Fruit fly (Drosophila melanogaster): ENCODE data around the gene CG5676.
A peak's percentile ranks its signal among the peaks of the same experiment; 100 is the strongest.

The CG5676 gene

DNA sequence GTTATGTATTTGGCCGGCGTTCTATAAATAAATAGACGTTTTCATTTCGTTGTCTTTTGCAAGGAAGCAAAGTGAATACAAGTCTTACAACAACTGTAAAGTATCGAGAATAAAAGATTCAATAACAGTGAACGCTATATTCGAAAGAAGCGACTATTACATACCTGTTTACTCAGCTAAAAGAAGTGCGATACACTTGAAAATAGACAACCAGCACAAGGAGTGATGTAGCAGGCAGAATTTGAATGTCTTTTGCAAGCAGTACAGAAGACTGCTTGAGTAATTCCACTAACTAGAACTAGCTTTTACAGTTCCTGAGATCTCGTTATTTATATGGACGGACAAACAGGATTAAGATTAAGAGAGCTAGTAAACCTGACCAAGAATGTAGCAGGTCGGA is 42.6 kb upstream of the CG5676 start (continued):
- TF ChIP-seq Ets97D (GFP tag; optimal IDR thresholded peaks at IDR 0.05) (peak; percentile 49), HLH4C (GFP tag; IDR thresholded peaks at IDR 0.05; ENCODE audit: partially characterized antibody) (peak; percentile 79), stwl (tag; optimal IDR thresholded peaks at IDR 0.05) (peak; percentile 92), CG13424 (tag; optimal IDR thresholded peaks at IDR 0.05) (no peak), Med (GFP tag) (peak; percentile 81), zen (tag; optimal IDR thresholded peaks at IDR 0.05) (peak; percentile 38), hb (GFP tag; IDR thresholded peaks at IDR 0.05; ENCODE audit: partially characterized antibody) (peak; percentile 88; the same call in 2 of the 3 replicates), NC2β (GFP tag; optimal IDR thresholded peaks at IDR 0.05) (peak; percentile 23), CG9727 (GFP tag; optimal IDR thresholded peaks at IDR 0.05) (no peak), luna (GFP tag; optimal IDR thresholded peaks at IDR 0.05) (peak; percentile 28), CG7839 (tag; optimal IDR thresholded peaks at IDR 0.05) (peak; percentile 24), Sry-δ (GFP tag; optimal IDR thresholded peaks at IDR 0.05) (peak; percentile 24), CG34224 (GFP tag; IDR thresholded peaks at IDR 0.05; ENCODE audit: partially characterized antibody) (peak; percentile 57; the same call in 1 of the 3 replicates), NfI (GFP tag; optimal IDR thresholded peaks at IDR 0.05) (peak; percentile 22), phol (tag; optimal IDR thresholded peaks at IDR 0.05) (peak; percentile 9), Pdp1 (GFP tag; optimal IDR thresholded peaks at IDR 0.05) (peak in 1 of 2 experiments; percentile 78), D19B (GFP tag; optimal IDR thresholded peaks at IDR 0.05) (peak; percentile 74), Ptx1 (GFP tag; IDR thresholded peaks at IDR 0.05) (no peak), CkIIα-i1 (GFP tag; IDR thresholded peaks at IDR 0.05) (no peak), Mad (GFP tag; optimal IDR thresholded peaks at IDR 0.05) (no peak), CG17829 (tag; optimal IDR thresholded peaks at IDR 0.05) (peak; percentile 8), nerfin-1 (tag; optimal IDR thresholded peaks at IDR 0.05) (peak; percentile 31), grau (tag; optimal IDR thresholded peaks at IDR 0.05) (peak; percentile 24), CG8924 (tag; optimal IDR thresholded peaks at IDR 0.05) (peak; percentile 0), CG17912 (GFP tag; optimal IDR thresholded peaks at IDR 0.05) (peak; percentile 61), MESR4 (GFP tag; optimal IDR thresholded peaks at IDR 0.05) (peak; percentile 25), sd (tag; optimal IDR thresholded peaks at IDR 0.05) (peak; percentile 95), Xbp1 (GFP tag; optimal IDR thresholded peaks at IDR 0.05) (peak; percentile 1), E2f2 (GFP tag; IDR thresholded peaks at IDR 0.05) (0 out of 2 replicates have a peak, but pooled peaks have one; percentile 45), CG17568 (GFP tag; optimal IDR thresholded peaks at IDR 0.05) (no peak), row (GFP tag; IDR thresholded peaks at IDR 0.05) (peak; percentile 38; the same call in 1 of the 3 replicates)

DNA sequence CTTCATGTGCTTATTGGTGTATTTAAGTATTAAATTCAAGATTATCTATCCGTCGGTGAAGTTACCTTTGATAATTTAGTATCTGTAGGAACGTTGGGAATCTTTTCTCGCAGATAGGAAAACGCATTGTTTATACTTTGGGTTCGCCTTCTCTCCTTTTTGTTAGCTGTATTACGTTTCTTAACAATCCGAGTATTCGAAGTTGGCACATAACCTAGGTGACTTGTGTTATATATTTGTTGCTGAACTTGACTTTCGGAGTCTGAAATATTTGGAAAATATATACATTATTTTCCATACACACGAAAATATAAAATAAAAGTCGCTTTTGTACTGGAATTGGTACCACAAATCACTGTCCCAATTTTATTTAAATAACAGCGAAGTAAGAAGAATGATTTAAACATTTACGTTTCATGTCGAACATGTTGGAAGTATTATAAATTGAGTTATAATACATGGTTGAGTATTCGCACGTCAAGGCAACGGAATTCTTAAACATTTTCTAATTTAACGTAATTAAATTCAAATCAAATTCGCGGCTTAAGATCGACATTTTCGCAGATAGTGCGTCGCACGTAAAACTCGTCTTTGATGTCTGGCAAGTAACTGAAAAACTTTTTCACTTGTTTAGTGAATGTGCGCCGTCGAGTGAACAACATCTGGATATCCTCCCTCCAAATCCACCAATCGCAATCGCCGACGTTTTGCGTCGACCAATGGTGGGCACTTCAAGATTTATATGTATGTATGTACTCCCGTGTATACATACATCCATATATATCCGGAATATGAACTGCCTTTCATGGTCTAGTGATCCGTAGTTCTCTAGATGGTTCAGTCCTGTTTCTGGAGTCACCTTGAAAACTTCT is 39.3 kb upstream of the CG5676 start, which contains the start of gene Hand:
TSS of gene Hand (minus strand) at position 588 of the 872 bp plus-strand sequence.
- TF ChIP-seq dati (GFP tag; IDR thresholded peaks at IDR 0.05) = no peak
- no peak for TF ChIP-seq CG2129 (GFP tag; IDR thresholded peaks at IDR 0.05; ENCODE audit: partially characterized antibody)
- no peak for TF ChIP-seq unpg (GFP tag; optimal IDR thresholded peaks at IDR 0.05)
- TF ChIP-seq exex (tag; optimal IDR thresholded peaks at IDR 0.05) = no peak
- TF ChIP-seq slou (GFP tag; optimal IDR thresholded peaks at IDR 0.05) = no peak
- TF ChIP-seq pum (GFP tag; optimal IDR thresholded peaks at IDR 0.05) = no peak
- no peak for TF ChIP-seq Doc3 (GFP tag; IDR thresholded peaks at IDR 0.05; ENCODE audit: partially characterized antibody)
- no peak for TF ChIP-seq D (optimal IDR thresholded peaks at IDR 0.05)
- no peak for TF ChIP-seq D (GFP tag; optimal IDR thresholded peaks at IDR 0.05)
- no peak for TF ChIP-seq CG31441 (GFP tag; IDR thresholded peaks at IDR 0.05)
- no peak for TF ChIP-seq Antp (GFP tag; optimal IDR thresholded peaks at IDR 0.05)
- peak; percentile 95 for TF ChIP-seq Nf-YB (GFP tag; optimal IDR thresholded peaks at IDR 0.05)
- TF ChIP-seq CG7271 (tag; optimal IDR thresholded peaks at IDR 0.05) = no peak
- no peak for TF ChIP-seq NfI (GFP tag; optimal IDR thresholded peaks at IDR 0.05)
- no peak for TF ChIP-seq Hr39 (optimal IDR thresholded peaks at IDR 0.05)
- TF ChIP-seq Oli (tag; optimal IDR thresholded peaks at IDR 0.05) = no peak
- TF ChIP-seq bsh (GFP tag; optimal IDR thresholded peaks at IDR 0.05) = no peak
- no peak for TF ChIP-seq HmgZ (tag; optimal IDR thresholded peaks at IDR 0.05)
- no peak for TF ChIP-seq crc (GFP tag; optimal IDR thresholded peaks at IDR 0.05)

Data from whole organism, embryonic.